Worm (Caenorhabditis elegans) whole organism, L3 larva: Measurements from ENCODE around the gene C14C11.1.

Source experiments
- R02D3.7 ChIP-seq: fragments of 150-350 bp; optimal IDR thresholded peaks from 2 replicates; lab custom pipeline; 2014; ENCODE audit warnings: missing biosample characterization, missing genetic modification characterization
- ZK546.5 ChIP-seq: sonication (generic microtip); optimal IDR thresholded peaks from 2 replicates; lab custom pipeline; 2017; ENCODE audit warnings: missing biosample characterization, missing genetic modification characterization
- aly-2 ChIP-seq: fragments of 150-350 bp; optimal IDR thresholded peaks from 2 replicates; lab custom pipeline; 2014; ENCODE audit warnings: missing biosample characterization, missing genetic modification characterization
- ama-1 ChIP-seq: fragments of 150-350 bp; optimal IDR thresholded peaks from 2 replicates; lab custom pipeline; 2018
- ceh-16 ChIP-seq: sonication (generic microtip); optimal IDR thresholded peaks from 2 replicates; lab custom pipeline; 2017; ENCODE audit warnings: missing biosample characterization, missing genetic modification characterization
- ceh-28 ChIP-seq: fragments of 150-350 bp; optimal IDR thresholded peaks from 2 replicates; lab custom pipeline; 2014; ENCODE audit warnings: missing biosample characterization, missing genetic modification reagents, missing genetic modification characterization
- ceh-9 ChIP-seq: sonication (generic microtip); optimal IDR thresholded peaks from 2 replicates; lab custom pipeline; 2018; ENCODE audit warnings: missing biosample characterization, missing genetic modification characterization
- egl-27 ChIP-seq: sonication (generic microtip); optimal IDR thresholded peaks from 4 replicates; lab custom pipeline; 2017; ENCODE audit warnings: missing biosample characterization, missing genetic modification reagents, missing genetic modification characterization
- egl-5 ChIP-seq: fragments of 150-350 bp; optimal IDR thresholded peaks from 2 replicates; lab custom pipeline; 2017; ENCODE audit warnings: missing biosample characterization, missing genetic modification reagents, missing genetic modification characterization, inconsistent platforms
- elt-2 ChIP-seq: sonication (generic microtip); optimal IDR thresholded peaks from 2 replicates; lab custom pipeline; 2016; ENCODE audit warnings: missing genetic modification reagents, mild to moderate bottlenecking, missing genetic modification characterization, missing compliant biosample characterization
- elt-3 ChIP-seq, 3 experiments: fragments of 150-350 bp in 1 of 3; sonication (generic microtip) in 2 of 3; optimal IDR thresholded peaks; 2 replicates in 2 of 3; 4 replicates in 1 of 3; lab custom pipeline; 2014 to 2017; ENCODE audit warnings: missing biosample characterization in 3 of 3, missing genetic modification characterization in 3 of 3
- eor-1 ChIP-seq, 2 experiments: fragments of 150-350 bp; optimal IDR thresholded peaks; 2 replicates each; lab custom pipeline; 2014 to 2018; ENCODE audit warnings: missing biosample characterization in 2 of 2, missing genetic modification characterization in 2 of 2
- fkh-10 ChIP-seq: sonication (generic microtip); optimal IDR thresholded peaks from 2 replicates; lab custom pipeline; 2017; ENCODE audit warnings: missing biosample characterization, missing genetic modification reagents, missing genetic modification characterization
- fkh-2 ChIP-seq: fragments of 150-350 bp; optimal IDR thresholded peaks from 2 replicates; lab custom pipeline; 2014; ENCODE audit warnings: missing biosample characterization, missing genetic modification reagents, missing genetic modification characterization
- fos-1 ChIP-seq: fragments of 150-350 bp; optimal IDR thresholded peaks from 2 replicates; lab custom pipeline; 2014; ENCODE audit warnings: missing biosample characterization, missing genetic modification characterization
- jun-1 ChIP-seq: fragments of 150-350 bp; optimal IDR thresholded peaks from 2 replicates; lab custom pipeline; 2014; ENCODE audit warnings: missing biosample characterization, missing genetic modification reagents, missing genetic modification characterization
- lin-39 ChIP-seq: fragments of 150-350 bp; optimal IDR thresholded peaks from 2 replicates; lab custom pipeline; 2018; ENCODE audit warnings: missing biosample characterization, missing genetic modification reagents, missing genetic modification characterization
- lsy-12 ChIP-seq: sonication (generic microtip); optimal IDR thresholded peaks from 2 replicates; lab custom pipeline; 2016; ENCODE audit warnings: mild to moderate bottlenecking, missing genetic modification characterization, missing compliant biosample characterization
- nhr-11 ChIP-seq: fragments of 150-350 bp; optimal IDR thresholded peaks from 2 replicates; lab custom pipeline; 2014; ENCODE audit warnings: missing biosample characterization, missing genetic modification characterization
- nhr-12 ChIP-seq: fragments of 150-350 bp; optimal IDR thresholded peaks from 2 replicates; lab custom pipeline; 2014; ENCODE audit warnings: missing biosample characterization, missing genetic modification characterization
- nhr-25 ChIP-seq: sonication (generic microtip); optimal IDR thresholded peaks from 2 replicates; lab custom pipeline; 2017; ENCODE audit warnings: missing biosample characterization, missing genetic modification characterization
- nhr-43 ChIP-seq: sonication (generic microtip); optimal IDR thresholded peaks from 2 replicates; lab custom pipeline; 2016; ENCODE audit warnings: mild to moderate bottlenecking, missing genetic modification characterization, missing compliant biosample characterization; ENCODE audit not compliant: poor library complexity, severe bottlenecking
- nhr-67 ChIP-seq: fragments of 150-350 bp; optimal IDR thresholded peaks from 2 replicates; lab custom pipeline; 2014; ENCODE audit warnings: missing biosample characterization, missing genetic modification characterization
- nhr-77 ChIP-seq: fragments of 150-350 bp; optimal IDR thresholded peaks from 2 replicates; lab custom pipeline; 2014; ENCODE audit warnings: missing biosample characterization, missing genetic modification characterization
- pha-4 ChIP-seq: fragments of 150-350 bp; optimal IDR thresholded peaks from 2 replicates; lab custom pipeline; 2014; ENCODE audit warnings: missing biosample characterization, missing genetic modification reagents, missing genetic modification characterization
- pqm-1 ChIP-seq: fragments of 150-350 bp; optimal IDR thresholded peaks from 2 replicates; lab custom pipeline; 2017; ENCODE audit warnings: missing biosample characterization, missing genetic modification characterization, inconsistent platforms
- sea-2 ChIP-seq: fragments of 150-350 bp; sonication (generic microtip); optimal IDR thresholded peaks from 4 replicates; lab custom pipeline; 2014; ENCODE audit warnings: missing biosample characterization, missing genetic modification reagents, missing genetic modification characterization
- snpc-4 ChIP-seq: fragments of 150-350 bp; optimal IDR thresholded peaks from 2 replicates; lab custom pipeline; 2014; ENCODE audit warnings: missing biosample characterization, missing genetic modification characterization
- tbx-2 ChIP-seq: sonication (generic microtip); optimal IDR thresholded peaks from 2 replicates; lab custom pipeline; 2016; ENCODE audit warnings: mild to moderate bottlenecking, missing genetic modification characterization, missing compliant biosample characterization
- unc-39 ChIP-seq: sonication (generic microtip); optimal IDR thresholded peaks from 4 replicates; lab custom pipeline; 2017; ENCODE audit warnings: missing biosample characterization, missing genetic modification characterization
- zag-1 ChIP-seq: fragments of 150-350 bp; optimal IDR thresholded peaks from 2 replicates; lab custom pipeline; 2014; ENCODE audit warnings: missing biosample characterization, missing genetic modification characterization
- ztf-11 ChIP-seq: fragments of 150-350 bp; optimal IDR thresholded peaks from 2 replicates; lab custom pipeline; 2014; ENCODE audit warnings: missing biosample characterization, missing genetic modification characterization
- ztf-4 ChIP-seq: fragments of 150-350 bp; optimal IDR thresholded peaks from 2 replicates; lab custom pipeline; 2014; ENCODE audit warnings: missing biosample characterization, missing genetic modification characterization

The C14C11.1 gene

DNA sequence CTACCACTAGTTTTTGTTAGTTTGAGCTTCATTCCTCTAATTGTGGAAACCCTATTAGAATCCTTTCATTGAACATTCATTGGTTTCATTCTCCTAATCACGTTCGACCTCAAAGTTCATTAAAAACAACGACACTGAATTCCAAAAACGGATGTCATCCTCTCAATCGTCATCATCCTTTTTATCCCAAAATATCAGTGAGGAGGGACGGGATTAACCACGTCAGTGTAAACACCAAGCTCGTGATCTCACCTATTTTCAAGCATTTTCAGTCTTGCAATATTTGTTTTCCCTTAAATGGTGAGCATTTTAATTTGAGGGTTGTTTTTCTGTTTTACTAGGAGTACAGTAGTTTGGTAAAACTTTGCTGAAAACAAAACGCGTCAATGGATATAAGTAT lies 41.0 kb downstream of the C14C11.1 start:
- TF ChIP-seq fkh-10 (GFP tag; lab: Kevin White, UChicago) (no peak), pha-4 (tag; lab: Kevin White, UChicago) (no peak), nhr-43 (tag; lab: Kevin White, UChicago) (no peak), nhr-11 (tag; lab: Kevin White, UChicago) (peak; percentile 46), tbx-2 (tag; lab: Kevin White, UChicago) (no peak)

DNA sequence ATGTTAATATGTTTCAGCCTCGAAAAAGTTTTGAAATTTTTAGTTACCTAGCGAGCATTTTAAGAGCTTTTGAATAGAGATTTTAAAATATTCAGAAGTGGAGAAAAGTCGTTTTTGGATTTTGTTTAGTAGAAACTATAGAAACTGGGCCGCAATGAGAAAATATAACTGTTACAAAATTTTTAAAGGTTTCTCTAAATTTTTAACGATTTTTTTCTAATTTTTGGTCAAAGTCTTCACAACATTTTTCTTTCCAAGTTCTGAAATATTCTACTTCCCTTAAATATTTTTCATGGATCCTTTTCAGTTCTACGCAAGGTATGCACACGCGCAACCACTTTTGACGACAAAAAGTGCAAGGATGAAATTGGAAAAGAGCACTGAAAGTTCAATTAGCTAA lies 42.1 kb downstream of the C14C11.1 start, which contains the start of gene peli-1:
Gene peli-1 (plus strand): TSS at position 301 of the 400 bp plus-strand sequence.
- TF ChIP-seq egl-27 (tag; lab: Kevin White, UChicago) (no peak), ceh-16 (tag; lab: Kevin White, UChicago) (no peak), ztf-11 (tag; lab: Kevin White, UChicago) (no peak), R02D3.7 (tag; lab: Kevin White, UChicago) (no peak), ceh-28 (tag; lab: Kevin White, UChicago) (no peak), lin-39 (no peak), eor-1 (tag; optimal IDR thresholded peaks at IDR 0.05; lab: Kevin White, UChicago) (no peak), nhr-12 (no peak)
- TF ChIP-seq, all 47 proteins: peak for 0

DNA sequence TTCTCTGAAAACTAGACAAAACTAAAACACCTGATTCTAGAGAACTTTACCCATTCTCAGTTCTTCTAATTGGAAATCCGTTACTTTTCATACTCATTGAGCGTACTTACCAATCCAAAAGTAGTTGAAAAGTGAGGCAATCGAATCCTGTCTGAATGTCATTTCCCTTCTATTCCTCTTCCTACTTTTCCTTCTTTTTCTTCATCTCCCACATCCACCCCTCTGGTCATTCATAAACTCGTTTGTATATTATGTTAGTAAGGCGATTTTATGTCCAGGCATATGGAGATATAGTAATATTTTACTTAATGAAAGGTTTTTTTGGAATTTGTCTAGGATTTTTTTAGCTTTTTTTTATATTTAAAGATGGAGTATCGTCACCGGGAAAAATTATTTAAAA lies 44.9 kb downstream of the C14C11.1 start:
- TF ChIP-seq ztf-4 (no peak), R02D3.7 (tag; lab: Kevin White, UChicago) (no peak), lsy-12 (tag; lab: Kevin White, UChicago) (no peak), jun-1 (tag; lab: Kevin White, UChicago) (no peak), nhr-25 (tag; lab: Kevin White, UChicago) (no peak), aly-2 (tag; lab: Kevin White, UChicago) (no peak), egl-5 (tag; lab: Kevin White, UChicago) (no peak), ZK546.5 (tag; lab: Kevin White, UChicago) (no peak)

DNA sequence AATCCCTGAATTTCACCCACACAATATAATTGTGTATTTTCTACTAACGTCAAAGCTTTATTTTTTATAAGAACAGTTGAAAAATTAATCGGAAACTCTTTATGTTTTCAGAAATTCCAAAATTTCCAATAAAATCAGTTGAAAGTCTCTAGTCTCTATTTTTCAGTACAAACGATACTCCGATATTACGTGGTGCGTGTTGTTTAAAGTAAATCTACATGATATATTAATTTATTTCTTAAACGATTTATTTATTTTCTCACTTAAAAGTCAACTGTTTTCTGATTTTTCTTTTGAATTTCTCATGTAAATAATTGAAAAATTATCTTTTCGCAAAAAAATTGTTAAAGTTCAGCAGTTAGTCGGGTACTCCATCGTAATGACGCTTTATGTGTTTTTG lies 48.8 kb downstream of the C14C11.1 start:
- TF ChIP-seq tbx-2 (tag; lab: Kevin White, UChicago) (no peak), zag-1 (tag; lab: Kevin White, UChicago) (no peak), egl-27 (tag; lab: Kevin White, UChicago) (no peak), nhr-43 (tag; lab: Kevin White, UChicago) (no peak), nhr-77 (no peak), nhr-25 (tag; lab: Kevin White, UChicago) (no peak), nhr-67 (tag; lab: Kevin White, UChicago) (no peak), elt-2 (tag; lab: Kevin White, UChicago) (no peak), pqm-1 (no peak), fos-1 (tag; lab: Kevin White, UChicago) (no peak), fkh-2 (tag; lab: Kevin White, UChicago) (no peak)

DNA sequence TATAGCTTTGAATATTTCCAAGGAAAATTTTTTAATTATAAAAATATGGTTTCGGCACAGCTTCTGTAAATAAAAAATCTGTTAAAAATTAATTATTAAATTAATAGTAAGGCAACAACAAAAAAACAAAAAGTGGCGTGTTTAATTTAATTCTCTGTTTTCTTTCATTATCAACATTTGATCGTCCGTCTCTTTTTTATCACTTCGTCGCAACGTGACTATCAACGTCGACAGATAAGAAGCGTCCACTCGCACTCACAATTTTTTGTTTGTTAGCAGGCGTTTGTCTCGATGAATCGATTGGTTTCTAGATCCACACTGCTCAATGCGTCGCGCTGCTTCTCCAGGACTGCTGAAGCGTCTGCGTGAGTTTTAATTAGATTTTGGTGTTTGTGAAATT lies 49.2 kb downstream of the C14C11.1 start, which contains the start of gene gcst-1:
Gene gcst-1 (plus strand): TSS at position 277 of the 400 bp plus-strand sequence.
- TF ChIP-seq snpc-4 (tag; lab: Kevin White, UChicago) (no peak), lsy-12 (tag; lab: Kevin White, UChicago) (no peak), eor-1 (tag; optimal IDR thresholded peaks at IDR 0.05; lab: Kevin White, UChicago) (no peak), elt-3 (tag; optimal IDR thresholded peaks at IDR 0.05; lab: Kevin White, UChicago) (no peak), R02D3.7 (tag; lab: Kevin White, UChicago) (no peak), pqm-1 (peak; percentile 75), sea-2 (GFP tag; lab: Kevin White, UChicago) (no peak), elt-2 (tag; lab: Kevin White, UChicago) (peak; percentile 91), zag-1 (tag; lab: Kevin White, UChicago) (no peak), ceh-9 (tag; lab: Kevin White, UChicago) (no peak), unc-39 (no peak), ama-1 (lab: Kevin White, UChicago) (peak; percentile 1), ceh-28 (tag; lab: Kevin White, UChicago) (no peak), ceh-16 (tag; lab: Kevin White, UChicago) (no peak), fkh-2 (tag; lab: Kevin White, UChicago) (no peak), jun-1 (tag; lab: Kevin White, UChicago) (peak; percentile 15), nhr-43 (tag; lab: Kevin White, UChicago) (no peak)
